Fruit fly (Drosophila melanogaster) S2 (cell line): ENCODE results near the gene Hmbs.

Experiments used
- CG8478 ChIP-seq: fragments of >200 bp; optimal IDR thresholded peaks from 2 replicates; lab custom pipeline; 2018
- CTCF ChIP-seq, 2 experiments: fragments of >200 bp; optimal IDR thresholded peaks; 2 replicates each; lab custom pipeline; 2018

DNA sequence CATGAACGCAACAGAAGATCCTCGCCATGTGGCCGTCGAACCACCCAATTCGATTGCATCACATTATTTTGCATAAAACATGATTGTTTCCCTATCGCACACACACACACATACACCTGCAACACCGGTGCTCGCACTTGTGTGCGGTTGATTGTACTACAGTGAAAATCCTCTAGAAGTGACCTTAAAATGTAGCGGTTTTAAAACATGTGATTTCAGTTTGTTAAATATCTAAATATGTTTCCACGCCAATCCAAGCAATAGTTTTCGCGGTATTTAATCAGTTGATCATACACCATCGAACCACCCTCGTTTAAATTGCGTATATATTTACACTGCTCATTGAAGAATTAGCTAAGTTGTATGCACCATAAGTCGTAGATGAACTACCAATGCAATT, 4.3 kb upstream of the Hmbs start:
- TF ChIP-seq CG8478 (lab: Kevin White, UChicago) (no peak), CTCF (optimal IDR thresholded peaks at IDR 0.05; lab: Kevin White, UChicago) (no peak)
